Worm (Caenorhabditis elegans): ENCODE data around the gene glct-6.

ce11 chrIV:3825388-3825787 is 41.4 kb downstream of the glct-6 start:
- TF ChIP-seq zag-1 (tag; optimal IDR thresholded peaks at IDR 0.05) (no peak), lin-39 (tag; optimal IDR thresholded peaks at IDR 0.05) (no peak), madf-5 (GFP tag; IDR thresholded peaks at IDR 0.05) (no peak), php-3 (GFP tag; IDR thresholded peaks at IDR 0.05) (no peak), skn-1 (tag; optimal IDR thresholded peaks at IDR 0.05) (no peak), unc-130 (GFP tag; optimal IDR thresholded peaks at IDR 0.05) (no peak), fos-1 (tag; optimal IDR thresholded peaks at IDR 0.05) (no peak)
